Worm (Caenorhabditis elegans) whole organism, L1 larva: ENCODE measurements around the gene aqp-12.

Source experiments
- C04F5.9 ChIP-seq: sonication (generic microtip); optimal IDR thresholded peaks from 2 replicates; lab custom pipeline; 2016; ENCODE audit warnings: missing genetic modification characterization, missing compliant biosample characterization
- C16A3.4 ChIP-seq: fragments of 150-350 bp; optimal IDR thresholded peaks from 2 replicates; lab custom pipeline; 2014; ENCODE audit warnings: missing biosample characterization, missing genetic modification characterization
- Y116A8C.19 ChIP-seq: sonication (generic microtip); optimal IDR thresholded peaks from 2 replicates; lab custom pipeline; 2016; ENCODE audit warnings: missing compliant biosample characterization, missing genetic modification characterization, borderline replicate concordance
- alr-1 ChIP-seq: fragments of 200-800 bp; sonication (Bioruptor generic); optimal IDR thresholded peaks from 2 replicates; lab custom pipeline; 2018; ENCODE audit warnings: borderline replicate concordance, mild to moderate bottlenecking, missing genetic modification characterization, missing compliant biosample characterization
- ama-1 ChIP-seq: fragments of 150-350 bp; optimal IDR thresholded peaks from 2 replicates; lab custom pipeline; 2014
- blmp-1 ChIP-seq: fragments of 150-350 bp; optimal IDR thresholded peaks from 2 replicates; lab custom pipeline; 2014; ENCODE audit warnings: missing biosample characterization, missing genetic modification characterization
- ceh-63 ChIP-seq: fragments of 200-800 bp; sonication (Bioruptor generic); optimal IDR thresholded peaks from 2 replicates; lab custom pipeline; 2018; ENCODE audit warnings: mild to moderate bottlenecking, missing genetic modification characterization, missing compliant biosample characterization
- ceh-90 ChIP-seq: sonication (generic microtip); optimal IDR thresholded peaks from 2 replicates; lab custom pipeline; 2016; ENCODE audit warnings: missing genetic modification characterization, missing compliant biosample characterization
- dsc-1 ChIP-seq: sonication (generic microtip); optimal IDR thresholded peaks from 2 replicates; lab custom pipeline; 2016; ENCODE audit warnings: mild to moderate bottlenecking, missing genetic modification characterization, missing compliant biosample characterization
- efl-1 ChIP-seq, 4 experiments: fragments of 150-350 bp; optimal IDR thresholded peaks in 3 of 4; peaks in 1 of 4; 1 replicate in 1 of 4; 2 replicates in 3 of 4; lab custom pipeline; 2014; ENCODE audit warnings: missing biosample characterization in 2 of 4, missing genetic modification characterization in 2 of 4, missing genetic modification reagents in 2 of 4
- egl-13 ChIP-seq: sonication (generic microtip); optimal IDR thresholded peaks from 2 replicates; lab custom pipeline; 2016; ENCODE audit warnings: missing genotype, missing genetic modification reagents, missing genetic modification characterization, missing compliant biosample characterization
- elt-3 ChIP-seq, 6 experiments: fragments of 150-350 bp in 1 of 6; sonication (generic microtip); optimal IDR thresholded peaks; 2 replicates each; lab custom pipeline; 2017 to 2018; ENCODE audit warnings: missing biosample characterization in 6 of 6, missing genetic modification characterization in 6 of 6, inconsistent platforms in 1 of 6
- fkh-10 ChIP-seq: sonication (generic microtip); optimal IDR thresholded peaks from 2 replicates; lab custom pipeline; 2017; ENCODE audit warnings: missing biosample characterization, missing genetic modification reagents, missing genetic modification characterization
- fkh-8 ChIP-seq: sonication (generic microtip); optimal IDR thresholded peaks from 2 replicates; lab custom pipeline; 2016; ENCODE audit warnings: mild to moderate bottlenecking, missing genetic modification characterization, missing compliant biosample characterization
- hpl-2 ChIP-seq: fragments of 150-350 bp; optimal IDR thresholded peaks from 2 replicates; lab custom pipeline; 2014; ENCODE audit warnings: missing biosample characterization, missing genetic modification reagents, missing genetic modification characterization
- isw-1 ChIP-seq: fragments of 200-800 bp; sonication (Bioruptor generic); IDR thresholded peaks from 2 replicates; pipeline ENCODE4 v1.3.6; 2022; ENCODE audit warnings: missing genetic modification characterization, missing compliant biosample characterization
- lin-35 ChIP-seq, 2 experiments: fragments of 150-350 bp; optimal IDR thresholded peaks; 2 replicates each; lab custom pipeline; 2014; ENCODE audit warnings: missing biosample characterization in 2 of 2, missing genetic modification characterization in 2 of 2, missing genetic modification reagents in 2 of 2
- mab-9 ChIP-seq: fragments of 200-800 bp; sonication (Bioruptor generic); IDR thresholded peaks from 2 replicates; pipeline ENCODE4 v1.3.6; 2022; ENCODE audit warnings: missing genetic modification reagents, missing genetic modification characterization, missing compliant biosample characterization
- mdl-1 ChIP-seq, 2 experiments: fragments of 150-350 bp; optimal IDR thresholded peaks; 2 replicates each; lab custom pipeline; 2014 to 2017; ENCODE audit warnings: missing biosample characterization in 2 of 2, missing genetic modification characterization in 2 of 2, inconsistent platforms in 1 of 2
- nhr-28 ChIP-seq: fragments of 150-350 bp; optimal IDR thresholded peaks from 2 replicates; lab custom pipeline; 2014; ENCODE audit warnings: missing biosample characterization, missing genetic modification characterization
- nhr-77 ChIP-seq: fragments of 150-350 bp; optimal IDR thresholded peaks from 2 replicates; lab custom pipeline; 2014; ENCODE audit warnings: missing biosample characterization, missing genetic modification characterization
- nhr-85 ChIP-seq: sonication (generic microtip); peaks from one replicate; lab custom pipeline; 2016; ENCODE audit warnings: missing genetic modification characterization, inconsistent platforms, missing compliant biosample characterization
- nhr-90 ChIP-seq: sonication (generic microtip); optimal IDR thresholded peaks from 2 replicates; lab custom pipeline; 2016; ENCODE audit warnings: mild to moderate bottlenecking, missing genetic modification characterization, missing compliant biosample characterization; ENCODE audit not compliant: poor library complexity
- pag-3 ChIP-seq: sonication (generic microtip); optimal IDR thresholded peaks from 2 replicates; lab custom pipeline; 2017; ENCODE audit warnings: missing genetic modification characterization, mild to moderate bottlenecking, missing compliant biosample characterization, antibody characterized with exemption, borderline replicate concordance; ENCODE audit not compliant: insufficient read depth
- pqm-1 ChIP-seq: sonication (generic microtip); optimal IDR thresholded peaks from 3 replicates; lab custom pipeline; 2017; ENCODE audit warnings: missing biosample characterization, missing genetic modification characterization
- snpc-4 ChIP-seq: fragments of 150-350 bp; optimal IDR thresholded peaks from 2 replicates; lab custom pipeline; 2014; ENCODE audit warnings: missing biosample characterization, missing genetic modification characterization
- tlp-1 ChIP-seq: fragments of 150-350 bp; optimal IDR thresholded peaks from 2 replicates; lab custom pipeline; 2014; ENCODE audit warnings: missing biosample characterization, missing genetic modification characterization
- unc-98 ChIP-seq: fragments of 200-800 bp; sonication (Bioruptor generic); IDR thresholded peaks from 2 replicates; pipeline ENCODE4 v1.3.6; 2022; ENCODE audit warnings: missing genetic modification characterization, missing compliant biosample characterization
- vab-15 ChIP-seq: sonication (generic microtip); optimal IDR thresholded peaks from 2 replicates; lab custom pipeline; 2017; ENCODE audit warnings: missing genotype, mild to moderate bottlenecking, missing genetic modification characterization, missing compliant biosample characterization
- zag-1 ChIP-seq: fragments of 150-350 bp; optimal IDR thresholded peaks from 2 replicates; lab custom pipeline; 2014; ENCODE audit warnings: missing biosample characterization, missing genetic modification characterization
- ztf-11 ChIP-seq, 2 experiments: sonication (generic microtip); optimal IDR thresholded peaks; 2 replicates each; lab custom pipeline; 2016 to 2017; ENCODE audit warnings: missing genetic modification characterization in 2 of 2, missing biosample characterization in 1 of 2, missing compliant biosample characterization in 1 of 2

aqp-12 gene

ce11 chrII:12241792-12242191 lies 38.8 kb downstream of the aqp-12 start:
- TF ChIP-seq Y116A8C.19 (tag; lab: Kevin White, UChicago) (no peak), elt-3 (tag; optimal IDR thresholded peaks at IDR 0.05; lab: Kevin White, UChicago) (no peak), tlp-1 (no peak), mab-9 (GFP tag; lab: Robert Waterston, UW) (no peak), fkh-10 (GFP tag; lab: Kevin White, UChicago) (no peak), fkh-8 (tag; lab: Kevin White, UChicago) (no peak), nhr-85 (tag; lab: Kevin White, UChicago) (no peak), mdl-1 (tag; optimal IDR thresholded peaks at IDR 0.05; lab: Kevin White, UChicago) (no peak), ama-1 (lab: Kevin White, UChicago) (no peak), nhr-28 (tag; lab: Kevin White, UChicago) (no peak), C04F5.9 (tag; lab: Kevin White, UChicago) (no peak), egl-13 (tag; lab: Kevin White, UChicago) (no peak)

ce11 chrII:12242551-12242950 lies 39.5 kb downstream of the aqp-12 start, which contains the start of gene Y57A10A.24:
Y57A10A.24 (plus strand) TSS chrII:12242946.
- no peak for TF ChIP-seq hpl-2 (GFP tag; lab: Kevin White, UChicago)
- TF ChIP-seq snpc-4 (tag; lab: Kevin White, UChicago) = no peak
- no peak for TF ChIP-seq efl-1 (optimal IDR thresholded peaks at IDR 0.05; lab: Kevin White, UChicago)
- peak in 1 of 2 experiments; percentile 4 for TF ChIP-seq efl-1 (GFP tag; optimal IDR thresholded peaks at IDR 0.05 in 1 of 2; lab: Kevin White, UChicago)
- no peak for TF ChIP-seq ama-1 (lab: Kevin White, UChicago)
- no peak for TF ChIP-seq nhr-77

- TF ChIP-seq pqm-1 (tag; lab: Kevin White, UChicago) = no peak
- no peak for TF ChIP-seq nhr-90 (tag; lab: Kevin White, UChicago)
- no peak for TF ChIP-seq lin-35 (GFP tag; optimal IDR thresholded peaks at IDR 0.05; lab: Kevin White, UChicago)
- TF ChIP-seq alr-1 = no peak
- no peak for TF ChIP-seq isw-1 (GFP tag; lab: Robert Waterston, UW)
- TF ChIP-seq egl-13 (tag; lab: Kevin White, UChicago) = no peak
- TF ChIP-seq pag-3 (tag; lab: Kevin White, UChicago) = no peak
- no peak for TF ChIP-seq ceh-90 (tag; lab: Kevin White, UChicago)
Measured at ce11 chrII:12249042-12249441, 46.0 kb downstream of the aqp-12 start, which contains the start of gene tag-276. tag-276 (minus strand) TSS chrII:12249142.

ce11 chrII:12255545-12256233 lies 52.7 kb downstream of the aqp-12 start:
- no peak for TF ChIP-seq fkh-10 (GFP tag; lab: Kevin White, UChicago)

- no peak for TF ChIP-seq dsc-1 (tag; lab: Kevin White, UChicago)
- no peak for TF ChIP-seq zag-1
- no peak for TF ChIP-seq unc-98 (GFP tag; lab: Robert Waterston, UW)
- TF ChIP-seq efl-1 (optimal IDR thresholded peaks at IDR 0.05; lab: Kevin White, UChicago) = no peak
- no peak for TF ChIP-seq efl-1 (GFP tag; optimal IDR thresholded peaks at IDR 0.05 in 1 of 2; lab: Kevin White, UChicago)
- TF ChIP-seq vab-15 (tag; lab: Kevin White, UChicago) = no peak
- no peak for TF ChIP-seq mab-9 (GFP tag; lab: Robert Waterston, UW)
- TF ChIP-seq blmp-1 = no peak
- TF ChIP-seq C16A3.4 = no peak
- TF ChIP-seq ztf-11 (tag; optimal IDR thresholded peaks at IDR 0.05; lab: Kevin White, UChicago) = no peak
- no peak for TF ChIP-seq ceh-63 (GFP tag; lab: Kevin White, UChicago)
- no peak for TF ChIP-seq alr-1
Measured at ce11 chrII:12256528-12256927, 53.5 kb downstream of the aqp-12 start, which contains the start of gene parn-2. parn-2 (minus strand) TSS chrII:12256628.
